Worm (Caenorhabditis elegans) whole organism, early embryonic: ENCODE measurements around the gene C28D4.7.
"Not testable (repeated sequence)": the region's sequence is repeated elsewhere in the genome, so short reads cannot be mapped to it uniquely, and the experiment has no call there.

ENCODE experiments used
- B0310.2 ChIP-seq: sonication (generic microtip); optimal IDR thresholded peaks from 2 replicates; lab custom pipeline; 2016; ENCODE audit warnings: mild to moderate bottlenecking, missing genetic modification characterization, missing compliant biosample characterization
- F13C5.2 ChIP-seq: sonication (generic microtip); optimal IDR thresholded peaks from 2 replicates; lab custom pipeline; 2017; ENCODE audit warnings: mild to moderate bottlenecking, missing genetic modification characterization, inconsistent platforms, missing compliant biosample characterization
- aly-1 ChIP-seq: sonication (generic microtip); optimal IDR thresholded peaks from 2 replicates; lab custom pipeline; 2016; ENCODE audit warnings: missing genetic modification characterization, missing compliant biosample characterization
- ama-1 ChIP-seq: fragments of 150-350 bp; optimal IDR thresholded peaks from 2 replicates; lab custom pipeline; 2014
- ceh-13 ChIP-seq: fragments of 200-800 bp; sonication (Bioruptor generic); optimal IDR thresholded peaks from 2 replicates; lab custom pipeline; 2018; ENCODE audit warnings: mild to moderate bottlenecking, missing genetic modification characterization, missing compliant biosample characterization
- ceh-36 ChIP-seq: sonication (generic microtip); optimal IDR thresholded peaks from 2 replicates; lab custom pipeline; 2016; ENCODE audit warnings: missing genetic modification characterization, inconsistent platforms, missing compliant biosample characterization
- ets-7 ChIP-seq: sonication (generic microtip); optimal IDR thresholded peaks from 2 replicates; lab custom pipeline; 2016; ENCODE audit warnings: missing genotype, missing genetic modification characterization, missing compliant biosample characterization
- flt-1 ChIP-seq: fragments of 200-800 bp; sonication (Bioruptor generic); IDR thresholded peaks from 2 replicates; pipeline ENCODE4 v1.3.6; 2022; ENCODE audit warnings: missing genetic modification characterization, missing compliant biosample characterization
- hmbx-1 ChIP-seq: sonication (generic microtip); optimal IDR thresholded peaks from 2 replicates; lab custom pipeline; 2016; ENCODE audit warnings: mild to moderate bottlenecking, missing genetic modification characterization, missing compliant biosample characterization
- hmg-4 ChIP-seq: fragments of 200-800 bp; sonication (Bioruptor generic); optimal IDR thresholded peaks from 2 replicates; lab custom pipeline; 2018; ENCODE audit warnings: mild to moderate bottlenecking, missing genetic modification characterization, missing compliant biosample characterization
- hnd-1 ChIP-seq: sonication (generic microtip); optimal IDR thresholded peaks from 2 replicates; lab custom pipeline; 2016; ENCODE audit warnings: missing genetic modification characterization, missing compliant biosample characterization
- pes-1 ChIP-seq: fragments of 200-800 bp; sonication (Bioruptor generic); IDR thresholded peaks from 2 replicates; pipeline ENCODE4 v1.3.6; 2022; ENCODE audit warnings: missing genetic modification reagents, missing genetic modification characterization, missing compliant biosample characterization
- scrt-1 ChIP-seq: fragments of 200-800 bp; sonication (Bioruptor generic); IDR thresholded peaks from 2 replicates; pipeline ENCODE4 v1.3.6; 2022; ENCODE audit warnings: missing genetic modification characterization, missing compliant biosample characterization
- sea-1 ChIP-seq: fragments of 200-800 bp; sonication (Bioruptor generic); conservative IDR thresholded peaks from 2 replicates; pipeline ENCODE4 v1.3.6; 2022; ENCODE audit warnings: missing genetic modification characterization, missing compliant biosample characterization
- tbx-11 ChIP-seq: fragments of 200-800 bp; sonication (Bioruptor generic); IDR thresholded peaks from 2 replicates; pipeline ENCODE4 v1.3.6; 2022; ENCODE audit warnings: missing genetic modification characterization, missing compliant biosample characterization
- tbx-37 ChIP-seq: fragments of 200-800 bp; sonication (Bioruptor generic); conservative IDR thresholded peaks from 2 replicates; pipeline ENCODE4 v1.3.6; 2022; ENCODE audit warnings: missing genetic modification reagents, missing genetic modification characterization, missing compliant biosample characterization
- tra-4 ChIP-seq: sonication (generic microtip); optimal IDR thresholded peaks from 2 replicates; lab custom pipeline; 2017; ENCODE audit warnings: missing genetic modification characterization, missing compliant biosample characterization

The C28D4.7 gene

DNA sequence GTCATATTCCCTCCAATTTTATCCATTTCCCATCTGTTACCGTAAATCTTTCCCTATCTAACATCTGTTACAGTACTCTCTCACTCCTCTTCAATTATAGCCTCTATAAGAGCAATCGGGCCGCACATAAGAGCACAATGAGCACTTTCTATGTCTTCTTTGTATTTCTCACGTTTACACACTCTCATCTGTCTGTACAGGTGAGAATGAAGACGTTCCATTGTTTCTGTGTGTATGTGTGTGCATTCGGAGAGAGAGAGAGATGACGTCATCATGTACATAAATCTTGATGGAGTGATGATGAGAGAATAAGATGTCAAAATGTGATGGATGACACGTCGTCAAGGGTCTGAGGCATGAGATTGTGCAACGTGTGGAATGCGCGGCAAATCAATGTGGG, 27.9 kb upstream of the C28D4.7 start:
- no peak for TF ChIP-seq ceh-13 (GFP tag; lab: Kevin White, UChicago)

DNA sequence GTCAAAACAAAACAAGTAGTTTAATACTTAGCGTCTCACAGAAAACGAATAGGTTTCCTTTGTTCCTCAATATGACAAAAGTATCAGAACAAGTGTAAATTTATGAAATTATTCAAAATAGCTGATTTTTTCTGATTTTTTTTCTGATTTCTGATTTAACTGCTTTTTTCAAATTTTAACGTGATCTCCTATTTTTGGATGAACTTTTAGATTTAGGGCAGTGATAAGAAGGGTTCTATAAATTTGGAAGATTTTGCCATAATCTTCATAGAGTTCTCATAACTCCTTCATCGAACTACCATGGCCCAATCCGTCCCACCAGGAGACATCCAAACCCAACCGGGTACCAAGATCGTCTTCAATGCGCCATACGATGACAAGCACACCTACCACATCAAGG, 26.8 kb upstream of the C28D4.7 start, which contains the start of gene msp-78:
Gene msp-78, plus strand, starts transcription at position 301 of the 400 bp plus-strand sequence.
- not testable (repeated sequence) for TF ChIP-seq ama-1; flt-1 (GFP tag; lab: Robert Waterston, UW); tbx-37

DNA sequence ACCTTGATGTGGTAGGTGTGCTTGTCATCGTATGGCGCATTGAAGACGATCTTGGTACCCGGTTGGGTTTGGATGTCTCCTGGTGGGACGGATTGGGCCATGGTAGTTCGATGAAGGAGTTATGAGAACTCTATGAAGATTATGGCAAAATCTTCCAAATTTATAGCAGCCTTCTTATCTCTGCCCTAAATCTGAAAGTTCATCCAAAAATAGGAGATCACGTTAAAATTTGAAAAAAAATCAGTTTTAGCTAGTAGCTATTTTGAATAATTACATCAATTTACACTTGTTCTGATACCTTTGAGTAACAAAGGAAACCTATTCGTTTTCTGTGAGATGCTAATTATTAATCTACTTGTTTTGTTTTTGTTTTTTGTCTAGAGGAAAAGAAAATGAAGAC, 24.1 kb upstream of the C28D4.7 start, which contains the start of gene msp-79:
Gene msp-79, minus strand, starts transcription at position 101 of the 400 bp plus-strand sequence.
- not testable (repeated sequence) for TF ChIP-seq tbx-37; B0310.2 (tag; lab: Kevin White, UChicago); hmg-4

DNA sequence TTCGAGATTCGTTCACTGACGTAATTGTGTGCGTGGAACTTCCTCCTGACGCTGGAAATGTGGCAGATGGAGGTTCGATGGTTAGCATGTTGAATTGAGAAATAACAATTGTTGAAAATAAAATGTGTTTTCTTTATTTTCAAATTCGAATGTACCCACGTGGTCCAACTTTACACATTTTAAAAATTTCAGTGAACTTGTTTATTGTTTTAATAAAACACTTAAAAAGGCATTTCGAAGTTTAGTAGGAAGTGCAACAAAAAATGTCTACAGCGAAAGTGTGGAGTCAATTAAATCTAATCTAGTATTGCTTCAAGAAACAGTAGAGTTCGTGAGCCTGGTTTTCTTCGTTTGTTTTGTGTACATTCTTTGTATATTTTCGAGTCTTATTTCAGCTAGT, 23.3 kb upstream of the C28D4.7 start, which contains the start of gene ssp-36:
Gene ssp-36, minus strand, starts transcription at position 101 of the 400 bp plus-strand sequence.
- TF ChIP-seq F13C5.2 (tag; lab: Kevin White, UChicago), result no peak
- TF ChIP-seq aly-1 (tag; lab: Kevin White, UChicago), result no peak
- TF ChIP-seq hmg-4, result no peak
- TF ChIP-seq B0310.2 (tag; lab: Kevin White, UChicago), result no peak
- TF ChIP-seq ceh-13 (GFP tag; lab: Kevin White, UChicago), result no peak
- TF ChIP-seq pes-1 (GFP tag; lab: Robert Waterston, UW), result no peak
- no peak for TF ChIP-seq scrt-1 (GFP tag; lab: Robert Waterston, UW)
- no peak for TF ChIP-seq tbx-11 (GFP tag; lab: Robert Waterston, UW)
- TF ChIP-seq sea-1 (GFP tag; lab: Robert Waterston, UW), result no peak
- TF ChIP-seq ets-7, result no peak

DNA sequence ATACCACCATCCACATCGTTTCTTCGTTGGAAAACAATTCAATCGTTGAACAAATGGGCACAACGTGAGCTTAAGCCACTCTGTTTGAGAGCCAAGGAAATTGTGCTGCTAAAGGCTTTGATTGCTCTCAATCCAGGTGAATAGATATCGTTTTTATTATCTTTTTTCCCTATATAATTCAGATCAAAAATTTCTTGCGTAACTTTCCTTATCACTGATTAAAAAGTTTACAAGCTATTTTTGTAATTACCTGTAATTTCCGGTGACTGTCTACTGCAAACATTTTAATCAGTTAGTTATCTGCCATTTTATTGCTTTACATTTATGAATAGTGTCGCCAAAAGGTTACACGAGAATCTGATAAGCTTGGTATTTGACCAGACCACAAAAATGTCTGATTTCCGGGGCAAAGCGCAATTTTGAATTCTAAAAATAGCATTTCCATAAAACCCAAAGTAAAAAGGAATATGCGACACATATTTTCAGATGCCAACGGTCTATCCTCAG, 19.8 kb upstream of the C28D4.7 start:
- TF ChIP-seq tbx-37, result no peak
- TF ChIP-seq sea-1 (GFP tag; lab: Robert Waterston, UW), result no peak
- no peak for TF ChIP-seq hmbx-1 (tag; lab: Kevin White, UChicago)
- TF ChIP-seq ets-7, result no peak
- no peak for TF ChIP-seq B0310.2 (tag; lab: Kevin White, UChicago)

DNA sequence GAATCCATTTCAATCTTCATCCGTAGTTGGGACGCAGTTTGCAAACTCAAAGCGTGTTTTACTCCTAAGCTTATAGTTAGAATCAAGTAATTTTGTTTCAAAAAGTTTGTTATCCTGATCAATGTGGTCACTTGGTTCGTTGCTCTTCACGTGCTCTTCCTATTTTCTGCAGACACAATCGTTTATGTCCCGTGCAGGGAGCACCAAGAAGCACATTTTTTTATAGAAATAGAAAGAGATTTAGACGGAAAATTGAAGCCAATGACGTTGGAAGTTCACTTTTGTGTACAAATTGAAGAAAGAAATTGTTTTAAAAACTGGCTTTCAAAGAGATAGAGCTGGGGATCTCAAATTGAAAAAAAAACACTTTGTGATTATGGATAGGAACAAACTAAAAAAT, 18.8 kb upstream of the C28D4.7 start:
- TF ChIP-seq F13C5.2 (tag; lab: Kevin White, UChicago) (no peak), ceh-36 (tag; lab: Kevin White, UChicago) (no peak)

DNA sequence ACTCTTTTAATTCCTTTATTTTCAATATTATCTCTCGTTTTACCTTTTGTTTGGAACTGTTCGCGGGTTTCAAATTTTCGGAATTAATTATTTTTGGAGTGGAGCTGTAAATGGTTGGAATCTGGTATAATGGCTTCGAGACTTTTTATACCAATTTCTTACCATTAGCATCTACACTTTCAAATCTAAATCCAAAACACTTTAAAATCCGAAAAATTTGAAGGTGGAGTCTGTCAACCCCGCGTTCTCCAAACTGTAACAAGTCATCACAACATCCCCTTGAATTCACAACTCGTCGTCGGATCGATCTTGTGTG, 14.4 kb upstream of the C28D4.7 start, which contains the start of gene nhr-97:
Gene nhr-97, plus strand, starts transcription at position 217 of the 316 bp plus-strand sequence.
- TF ChIP-seq sea-1 (GFP tag; lab: Robert Waterston, UW) (no peak), tra-4 (tag; lab: Kevin White, UChicago) (no peak), ama-1 (no peak), ceh-36 (tag; lab: Kevin White, UChicago) (no peak), ceh-13 (GFP tag; lab: Kevin White, UChicago) (no peak), flt-1 (GFP tag; lab: Robert Waterston, UW) (no peak), F13C5.2 (tag; lab: Kevin White, UChicago) (no peak), pes-1 (GFP tag; lab: Robert Waterston, UW) (no peak)

DNA sequence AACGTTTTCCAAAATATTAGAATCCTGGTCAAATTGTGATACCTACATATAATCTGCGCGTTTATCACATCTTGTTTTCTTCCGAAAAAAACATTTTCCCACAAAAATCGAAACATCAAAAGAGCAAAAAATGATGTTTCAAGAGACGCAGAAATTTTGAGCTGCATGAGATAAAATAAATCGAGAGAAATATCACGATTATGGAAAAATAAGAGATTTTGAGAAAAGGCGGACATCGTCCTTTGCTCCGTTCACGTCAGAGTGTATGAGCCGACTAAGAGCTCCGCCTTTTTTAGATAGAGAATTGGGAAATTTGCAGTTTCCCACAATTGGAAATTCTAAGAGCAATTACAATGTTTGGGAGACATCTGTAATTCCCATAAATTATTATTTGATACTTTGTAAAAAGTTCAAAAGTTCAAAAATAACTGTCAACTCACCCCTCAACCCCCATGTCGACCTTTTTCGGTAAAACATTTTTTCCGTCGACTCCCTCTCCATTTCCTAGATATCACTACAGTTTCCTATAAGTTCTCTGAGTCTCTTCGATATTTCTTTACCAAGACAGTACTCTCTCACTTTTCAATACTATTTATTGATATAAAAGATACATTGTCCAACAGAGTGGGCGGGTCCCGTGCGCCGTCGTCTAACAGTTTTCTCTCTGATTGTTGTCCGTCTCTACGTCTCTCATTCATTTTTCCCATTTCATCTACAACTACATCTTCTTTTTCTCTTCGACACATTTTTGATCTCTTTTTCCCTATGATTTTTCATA, 13.9 kb upstream of the C28D4.7 start:
- TF ChIP-seq ets-7 (no peak), hmbx-1 (tag; lab: Kevin White, UChicago) (no peak), B0310.2 (tag; lab: Kevin White, UChicago) (no peak), flt-1 (GFP tag; lab: Robert Waterston, UW) (no peak), scrt-1 (GFP tag; lab: Robert Waterston, UW) (no peak), ceh-36 (tag; lab: Kevin White, UChicago) (no peak), tra-4 (tag; lab: Kevin White, UChicago) (no peak), hnd-1 (no peak), aly-1 (tag; lab: Kevin White, UChicago) (no peak), ceh-13 (GFP tag; lab: Kevin White, UChicago) (no peak), tbx-11 (GFP tag; lab: Robert Waterston, UW) (no peak), F13C5.2 (tag; lab: Kevin White, UChicago) (no peak)

DNA sequence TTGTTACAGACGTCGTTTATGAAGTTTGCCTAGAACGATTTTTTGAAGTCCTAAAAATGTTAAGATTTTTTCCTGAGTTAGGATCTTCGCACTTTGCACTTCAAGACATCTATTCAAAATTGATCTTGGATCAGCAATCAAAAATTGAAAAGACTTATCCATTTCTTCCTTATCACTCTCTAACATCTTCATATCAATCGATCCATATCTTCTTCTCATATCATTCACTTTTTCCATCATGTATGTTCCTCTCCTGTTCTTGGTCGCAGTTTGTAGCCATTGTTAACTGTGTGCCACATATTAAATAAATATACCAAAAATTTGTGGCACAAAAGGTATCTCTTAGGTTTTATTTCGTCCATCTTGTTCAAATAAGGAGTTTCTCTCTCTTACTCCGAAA, 12.8 kb upstream of the C28D4.7 start:
- no peak for TF ChIP-seq B0310.2 (tag; lab: Kevin White, UChicago)
- no peak for TF ChIP-seq ceh-13 (GFP tag; lab: Kevin White, UChicago)
- no peak for TF ChIP-seq flt-1 (GFP tag; lab: Robert Waterston, UW)
- TF ChIP-seq sea-1 (GFP tag; lab: Robert Waterston, UW), result no peak
- TF ChIP-seq tbx-37, result no peak
